Worm (Caenorhabditis elegans) whole organism, L2 larva: ENCODE measurements around the gene hacl-1.

Source experiments
- C34F6.9 ChIP-seq: fragments of 150-350 bp; optimal IDR thresholded peaks from 2 replicates; lab custom pipeline; 2014; ENCODE audit warnings: missing biosample characterization, missing genetic modification characterization
- F13H6.1 ChIP-seq: sonication (generic microtip); optimal IDR thresholded peaks from 2 replicates; lab custom pipeline; 2016; ENCODE audit warnings: missing genetic modification characterization, missing compliant biosample characterization
- R02D3.7 ChIP-seq: fragments of 150-350 bp; optimal IDR thresholded peaks from 2 replicates; lab custom pipeline; 2014; ENCODE audit warnings: missing biosample characterization, missing genetic modification characterization
- Y55F3AM.14 ChIP-seq: fragments of 200-800 bp; sonication (Bioruptor generic); optimal IDR thresholded peaks from 2 replicates; lab custom pipeline; 2018; ENCODE audit warnings: mild to moderate bottlenecking, missing genetic modification characterization, missing compliant biosample characterization
- ZK546.5 ChIP-seq: sonication (generic microtip); optimal IDR thresholded peaks from 2 replicates; lab custom pipeline; 2017; ENCODE audit warnings: missing biosample characterization, missing genetic modification characterization
- alr-1 ChIP-seq: fragments of 150-350 bp; optimal IDR thresholded peaks from 2 replicates; lab custom pipeline; 2014; ENCODE audit warnings: missing biosample characterization, missing genetic modification characterization
- aly-2 ChIP-seq: fragments of 150-350 bp; optimal IDR thresholded peaks from 2 replicates; lab custom pipeline; 2014; ENCODE audit warnings: missing biosample characterization, missing genetic modification characterization
- ama-1 ChIP-seq: fragments of 150-350 bp; optimal IDR thresholded peaks from 2 replicates; lab custom pipeline; 2018; ENCODE audit warnings: inconsistent platforms
- blmp-1 ChIP-seq: sonication (generic microtip); optimal IDR thresholded peaks from 2 replicates; lab custom pipeline; 2017; ENCODE audit warnings: missing genetic modification characterization, mild to moderate bottlenecking, missing compliant biosample characterization, antibody characterized with exemption, moderate library complexity; ENCODE audit not compliant: insufficient read depth
- ceh-16 ChIP-seq: fragments of 150-350 bp; optimal IDR thresholded peaks from 2 replicates; lab custom pipeline; 2014; ENCODE audit warnings: missing biosample characterization, missing genetic modification characterization
- ceh-82 ChIP-seq: fragments of 150-350 bp; optimal IDR thresholded peaks from 2 replicates; lab custom pipeline; 2014; ENCODE audit warnings: missing biosample characterization, missing genetic modification characterization
- crh-2 ChIP-seq: sonication (generic microtip); optimal IDR thresholded peaks from 2 replicates; lab custom pipeline; 2017; ENCODE audit warnings: missing biosample characterization, missing genetic modification characterization
- dmd-4 ChIP-seq: sonication (generic microtip); optimal IDR thresholded peaks from 2 replicates; lab custom pipeline; 2017; ENCODE audit warnings: missing biosample characterization, missing genetic modification characterization
- egl-27 ChIP-seq: sonication (generic microtip); optimal IDR thresholded peaks from 3 replicates; lab custom pipeline; 2017; ENCODE audit warnings: missing biosample characterization, missing genetic modification reagents, missing genetic modification characterization
- elt-1 ChIP-seq: fragments of 150-350 bp; optimal IDR thresholded peaks from 2 replicates; lab custom pipeline; 2014; ENCODE audit warnings: missing biosample characterization, missing genetic modification characterization
- elt-3 ChIP-seq: sonication (generic microtip); optimal IDR thresholded peaks from 2 replicates; lab custom pipeline; 2017; ENCODE audit warnings: missing biosample characterization, missing genetic modification characterization
- fos-1 ChIP-seq: fragments of 150-350 bp; optimal IDR thresholded peaks from 2 replicates; lab custom pipeline; 2014; ENCODE audit warnings: missing biosample characterization, missing genetic modification characterization
- gmeb-1 ChIP-seq: fragments of 150-350 bp; optimal IDR thresholded peaks from 2 replicates; lab custom pipeline; 2014; ENCODE audit warnings: missing biosample characterization, missing genetic modification characterization
- lin-11 ChIP-seq: fragments of 150-350 bp; sonication (generic microtip); optimal IDR thresholded peaks from 2 replicates; lab custom pipeline; 2014; ENCODE audit warnings: missing biosample characterization, missing genetic modification characterization, inconsistent platforms, mixed read lengths
- lin-13 ChIP-seq: fragments of 150-350 bp; optimal IDR thresholded peaks from 2 replicates; lab custom pipeline; 2014; ENCODE audit warnings: missing biosample characterization, missing genetic modification reagents, missing genetic modification characterization
- lin-39 ChIP-seq: fragments of 150-350 bp; optimal IDR thresholded peaks from 2 replicates; lab custom pipeline; 2014; ENCODE audit warnings: missing biosample characterization, missing genetic modification reagents, missing genetic modification characterization
- lsy-2 ChIP-seq, 2 experiments: fragments of 150-350 bp in 1 of 2; sonication (generic microtip) in 1 of 2; optimal IDR thresholded peaks; 2 replicates each; lab custom pipeline; 2014 to 2017; ENCODE audit warnings: missing biosample characterization in 2 of 2, missing genetic modification characterization in 2 of 2
- mab-5 ChIP-seq: fragments of 150-350 bp; optimal IDR thresholded peaks from 2 replicates; lab custom pipeline; 2014; ENCODE audit warnings: missing biosample characterization, missing genetic modification characterization
- mbf-1 ChIP-seq: sonication (generic microtip); optimal IDR thresholded peaks from 2 replicates; lab custom pipeline; 2017; ENCODE audit warnings: missing biosample characterization, missing genetic modification characterization
- mdl-1 ChIP-seq, 2 experiments: fragments of 150-350 bp in 1 of 2; sonication (generic microtip) in 1 of 2; optimal IDR thresholded peaks; 2 replicates each; lab custom pipeline; 2017; ENCODE audit warnings: missing biosample characterization in 2 of 2, missing genetic modification characterization in 2 of 2
- nhr-10 ChIP-seq: sonication (generic microtip); optimal IDR thresholded peaks from 2 replicates; lab custom pipeline; 2017; ENCODE audit warnings: missing biosample characterization, missing genetic modification characterization
- nhr-11 ChIP-seq: fragments of 150-350 bp; optimal IDR thresholded peaks from 2 replicates; lab custom pipeline; 2014; ENCODE audit warnings: missing biosample characterization, missing genetic modification characterization
- nhr-12 ChIP-seq: fragments of 150-350 bp; optimal IDR thresholded peaks from 2 replicates; lab custom pipeline; 2014; ENCODE audit warnings: missing biosample characterization, missing genetic modification characterization
- nhr-129 ChIP-seq: fragments of 150-350 bp; optimal IDR thresholded peaks from 2 replicates; lab custom pipeline; 2014; ENCODE audit warnings: missing biosample characterization, missing genetic modification characterization
- nhr-21 ChIP-seq: fragments of 150-350 bp; optimal IDR thresholded peaks from 2 replicates; lab custom pipeline; 2014; ENCODE audit warnings: missing biosample characterization, missing genetic modification characterization
- nhr-23 ChIP-seq: fragments of 150-350 bp; optimal IDR thresholded peaks from 2 replicates; lab custom pipeline; 2014; ENCODE audit warnings: missing biosample characterization, missing genetic modification reagents, missing genetic modification characterization
- nhr-237 ChIP-seq: fragments of 150-350 bp; optimal IDR thresholded peaks from 2 replicates; lab custom pipeline; 2014; ENCODE audit warnings: missing biosample characterization, missing genetic modification characterization
- nhr-25 ChIP-seq: fragments of 150-350 bp; sonication (generic microtip); optimal IDR thresholded peaks from 3 replicates; lab custom pipeline; 2014; ENCODE audit warnings: missing biosample characterization, missing genetic modification characterization
- nhr-6 ChIP-seq: fragments of 150-350 bp; optimal IDR thresholded peaks from 2 replicates; lab custom pipeline; 2014; ENCODE audit warnings: missing biosample characterization, missing genetic modification characterization
- nhr-77 ChIP-seq: fragments of 150-350 bp; optimal IDR thresholded peaks from 2 replicates; lab custom pipeline; 2014; ENCODE audit warnings: missing biosample characterization, missing genetic modification characterization
- peb-1 ChIP-seq: fragments of 150-350 bp; optimal IDR thresholded peaks from 2 replicates; lab custom pipeline; 2014; ENCODE audit warnings: missing biosample characterization, missing genetic modification characterization
- sem-4 ChIP-seq: fragments of 150-350 bp; optimal IDR thresholded peaks from 2 replicates; lab custom pipeline; 2014; ENCODE audit warnings: missing biosample characterization, missing genetic modification reagents, missing genetic modification characterization
- skn-1 ChIP-seq: sonication (generic microtip); optimal IDR thresholded peaks from 2 replicates; lab custom pipeline; 2017; ENCODE audit warnings: missing biosample characterization, missing genetic modification characterization
- sma-3 ChIP-seq: sonication (generic microtip); optimal IDR thresholded peaks from 2 replicates; lab custom pipeline; 2016; ENCODE audit warnings: missing genetic modification reagents, missing genetic modification characterization, missing compliant biosample characterization
- sma-9 ChIP-seq, 2 experiments: fragments of 150-350 bp in 1 of 2; sonication (generic microtip) in 1 of 2; optimal IDR thresholded peaks; 2 replicates each; lab custom pipeline; 2014 to 2016; ENCODE audit warnings: missing genetic modification characterization in 2 of 2, mild to moderate bottlenecking in 1 of 2, missing biosample characterization in 1 of 2, missing compliant biosample characterization in 1 of 2, missing genetic modification reagents in 1 of 2, moderate library complexity in 1 of 2
- snpc-4 ChIP-seq: fragments of 150-350 bp; optimal IDR thresholded peaks from 2 replicates; lab custom pipeline; 2014; ENCODE audit warnings: missing biosample characterization, missing genetic modification characterization
- unc-39 ChIP-seq: fragments of 150-350 bp; optimal IDR thresholded peaks from 2 replicates; lab custom pipeline; 2014; ENCODE audit warnings: missing biosample characterization, missing genetic modification characterization
- unc-55 ChIP-seq: fragments of 150-350 bp; sonication (generic microtip); optimal IDR thresholded peaks from 3 replicates; lab custom pipeline; 2014; ENCODE audit warnings: missing biosample characterization, missing genetic modification reagents, missing genetic modification characterization
- unc-62 ChIP-seq: fragments of 150-350 bp; optimal IDR thresholded peaks from 2 replicates; lab custom pipeline; 2014; ENCODE audit warnings: missing biosample characterization, missing genetic modification reagents, missing genetic modification characterization
- zag-1 ChIP-seq: fragments of 150-350 bp; optimal IDR thresholded peaks from 2 replicates; lab custom pipeline; 2014; ENCODE audit warnings: missing biosample characterization, missing genetic modification characterization
- ztf-1 ChIP-seq: fragments of 200-800 bp; sonication (Bioruptor generic); conservative IDR thresholded peaks from 2 replicates; pipeline ENCODE4 v1.3.6; 2022; ENCODE audit warnings: missing genetic modification characterization, missing compliant biosample characterization
- ztf-11 ChIP-seq: sonication (generic microtip); optimal IDR thresholded peaks from 2 replicates; lab custom pipeline; 2017; ENCODE audit warnings: missing biosample characterization, missing genetic modification characterization
- ztf-4 ChIP-seq: fragments of 150-350 bp; optimal IDR thresholded peaks from 2 replicates; lab custom pipeline; 2014; ENCODE audit warnings: missing biosample characterization, missing genetic modification characterization

hacl-1 gene

DNA sequence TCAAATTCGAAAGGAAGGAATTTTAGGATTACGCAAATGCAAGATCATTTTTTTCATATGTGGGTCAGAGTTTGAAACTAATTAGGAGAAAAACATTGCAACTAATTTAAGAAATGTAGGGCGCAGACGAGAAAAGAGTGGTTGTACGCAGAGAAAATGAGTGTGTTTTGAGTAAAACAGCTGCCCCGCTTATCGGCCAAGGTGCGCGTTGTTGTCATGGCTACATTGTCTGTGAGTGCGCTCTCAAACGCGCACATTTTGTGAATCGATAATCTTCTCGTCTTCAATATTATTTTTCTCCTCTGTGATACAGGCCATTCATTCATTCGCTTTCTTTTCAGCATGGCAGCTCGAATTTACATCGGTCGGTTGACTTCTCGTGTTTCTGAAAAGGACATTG is 39.1 kb downstream of the hacl-1 start:
- peak; percentile 43 for TF ChIP-seq lin-11
- TF ChIP-seq nhr-77 (tag; lab: Kevin White, UChicago): no peak

DNA sequence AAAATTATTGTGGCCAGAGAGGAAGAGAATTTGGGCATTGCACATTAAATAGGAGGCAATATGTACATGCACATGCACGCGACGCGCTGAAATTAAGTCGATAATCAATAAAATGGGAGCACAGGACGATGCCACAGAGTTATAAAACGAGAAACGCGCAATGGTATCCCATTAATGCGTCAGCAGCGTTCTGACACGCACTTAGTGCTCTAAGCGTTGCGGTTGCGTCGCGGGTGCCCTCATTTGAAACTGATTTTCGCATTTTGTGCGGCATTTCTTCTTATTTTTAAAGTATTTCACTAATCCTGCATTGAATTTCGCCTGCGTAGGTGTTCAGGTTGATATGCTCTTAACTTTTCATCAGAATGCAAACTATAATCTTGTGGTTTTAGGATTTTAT is 39.7 kb downstream of the hacl-1 start, which contains the start of gene rsp-1:
Gene rsp-1, plus strand, starts transcription at position 338 of the 400 bp plus-strand sequence.
- no peak for TF ChIP-seq aly-2 (tag; lab: Kevin White, UChicago)
- peak; percentile 30 for TF ChIP-seq ceh-82 (tag; lab: Kevin White, UChicago)
- peak; percentile 48 for TF ChIP-seq blmp-1 (tag; lab: Kevin White, UChicago)
- peak; percentile 90 for TF ChIP-seq F13H6.1 (tag; lab: Kevin White, UChicago)
- TF ChIP-seq ztf-1 (GFP tag; lab: Robert Waterston, UW): no peak
- peak; percentile 91 for TF ChIP-seq lin-13
- peak; percentile 95 for TF ChIP-seq sma-9 (GFP tag; optimal IDR thresholded peaks at IDR 0.05; lab: Kevin White, UChicago)
- TF ChIP-seq sma-9 (tag; optimal IDR thresholded peaks at IDR 0.05; lab: Kevin White, UChicago): no peak
- peak; percentile 60 for TF ChIP-seq zag-1 (tag; lab: Kevin White, UChicago)
- no peak for TF ChIP-seq nhr-10
- peak in 1 of 2 experiments; percentile 74 for TF ChIP-seq mdl-1 (tag; optimal IDR thresholded peaks at IDR 0.05; lab: Kevin White, UChicago)
- peak; percentile 90 for TF ChIP-seq gmeb-1 (tag; lab: Kevin White, UChicago)
- peak; percentile 92 for TF ChIP-seq crh-2
- TF ChIP-seq skn-1: no peak
- TF ChIP-seq nhr-21 (tag; lab: Kevin White, UChicago): peak; percentile 87
- TF ChIP-seq unc-62 (GFP tag; lab: Kevin White, UChicago): no peak
- TF ChIP-seq lsy-2 (tag; optimal IDR thresholded peaks at IDR 0.05; lab: Kevin White, UChicago): peak; percentile 84 to 94
- TF ChIP-seq ceh-16 (tag; lab: Kevin White, UChicago): peak; percentile 39
- TF ChIP-seq elt-3: no peak
- peak; percentile 84 for TF ChIP-seq sma-3
- peak; percentile 87 for TF ChIP-seq snpc-4 (tag; lab: Kevin White, UChicago)
- no peak for TF ChIP-seq nhr-11 (tag; lab: Kevin White, UChicago)
- TF ChIP-seq nhr-129 (tag; lab: Kevin White, UChicago): peak; percentile 92
- TF ChIP-seq lin-11: peak; percentile 82
- TF ChIP-seq nhr-6 (tag; lab: Kevin White, UChicago): peak; percentile 74
- no peak for TF ChIP-seq mbf-1
- no peak for TF ChIP-seq nhr-12 (tag; lab: Kevin White, UChicago)
- TF ChIP-seq nhr-23 (tag; lab: Kevin White, UChicago): no peak
- peak; percentile 43 for TF ChIP-seq nhr-237 (tag; lab: Kevin White, UChicago)
- peak; percentile 95 for TF ChIP-seq unc-55 (GFP tag; lab: Kevin White, UChicago)
- TF ChIP-seq R02D3.7: peak; percentile 67
- peak; percentile 97 for TF ChIP-seq C34F6.9 (tag; lab: Kevin White, UChicago)
- no peak for TF ChIP-seq ztf-11
- no peak for TF ChIP-seq unc-39 (tag; lab: Kevin White, UChicago)
- TF ChIP-seq peb-1 (tag; lab: Kevin White, UChicago): no peak
- TF ChIP-seq mab-5: peak; percentile 89
- peak; percentile 76 for TF ChIP-seq ama-1 (lab: Kevin White, UChicago)
- peak; percentile 27 for TF ChIP-seq Y55F3AM.14 (GFP tag; lab: Kevin White, UChicago)
- TF ChIP-seq dmd-4 (tag; lab: Kevin White, UChicago): no peak
- TF ChIP-seq fos-1 (tag; lab: Kevin White, UChicago): peak; percentile 84
- peak; percentile 73 for TF ChIP-seq egl-27 (tag; lab: Kevin White, UChicago)
- TF ChIP-seq nhr-25 (tag; lab: Kevin White, UChicago): peak; percentile 82
- TF ChIP-seq lin-39 (tag; lab: Kevin White, UChicago): no peak
- TF ChIP-seq sem-4 (tag; lab: Kevin White, UChicago): peak; percentile 79
- TF ChIP-seq ZK546.5: no peak
- no peak for TF ChIP-seq nhr-77 (tag; lab: Kevin White, UChicago)
- no peak for TF ChIP-seq elt-1 (tag; lab: Kevin White, UChicago)
- no peak for TF ChIP-seq alr-1 (tag; lab: Kevin White, UChicago)
- peak; percentile 74 for TF ChIP-seq ztf-4 (tag; lab: Kevin White, UChicago)
